Fruit fly (Drosophila melanogaster) whole organism, embryonic: Measurements from ENCODE around the gene CG34462.

Experiments
- Awh ChIP-seq: fragments of 200-800 bp; sonication (Bioruptor generic); IDR thresholded peaks from 2 replicates; pipeline ENCODE4, ENCODE4 v1.3.6; 2022; ENCODE audit warnings: missing biosample characterization, missing genetic modification characterization
- Blimp-1 ChIP-seq: fragments of 200-800 bp; sonication (Bioruptor generic); optimal IDR thresholded peaks from 3 replicates; lab custom pipeline; 2018; ENCODE audit warnings: missing biosample characterization, missing genetic modification characterization, mild to moderate bottlenecking, moderate library complexity, missing genetic modification reagents
- BtbVII ChIP-seq: fragments of 200-800 bp; sonication (Bioruptor generic); optimal IDR thresholded peaks from 3 replicates; lab custom pipeline; 2017; ENCODE audit warnings: missing biosample characterization, mild to moderate bottlenecking, missing genetic modification characterization
- C15 ChIP-seq: fragments of 200-800 bp; sonication (Bioruptor generic); IDR thresholded peaks from 3 replicates; pipeline ENCODE4 v1.3.6; 2022; ENCODE audit warnings: missing biosample characterization, missing genetic modification characterization
- CG10979 ChIP-seq: fragments of 200-800 bp; sonication (Bioruptor generic); optimal IDR thresholded peaks from 2 replicates; lab custom pipeline; 2018; ENCODE audit warnings: missing biosample characterization, mild to moderate bottlenecking, missing genetic modification characterization, moderate library complexity
- CG11696 ChIP-seq: fragments of 200-800 bp; sonication (Bioruptor generic); IDR thresholded peaks from 2 replicates; pipeline ENCODE4 v1.3.6; 2022; ENCODE audit warnings: missing biosample characterization, missing genetic modification characterization
- CG15696 ChIP-seq: fragments of 200-800 bp; sonication (Bioruptor generic); optimal IDR thresholded peaks from 2 replicates; lab custom pipeline; 2019; ENCODE audit warnings: missing biosample characterization, mild to moderate bottlenecking, missing genetic modification characterization, moderate library complexity
- CG16813 ChIP-seq: fragments of 200-800 bp; sonication (Bioruptor generic); IDR thresholded peaks from 3 replicates; pipeline ENCODE4 v1.3.6; 2022; ENCODE audit warnings: missing biosample characterization, missing genetic modification characterization; ENCODE audit not compliant: partially characterized antibody
- CG18619 ChIP-seq: fragments of 200-800 bp; sonication (Bioruptor generic); optimal IDR thresholded peaks from 3 replicates; lab custom pipeline; 2017; ENCODE audit warnings: missing biosample characterization, mild to moderate bottlenecking, missing genetic modification characterization
- CG2202 ChIP-seq: fragments of 200-800 bp; sonication (Bioruptor generic); optimal IDR thresholded peaks from 2 replicates; lab custom pipeline; 2018; ENCODE audit warnings: missing biosample characterization, mild to moderate bottlenecking, missing genetic modification characterization
- CG2889 ChIP-seq: fragments of 200-800 bp; sonication (Bioruptor generic); IDR thresholded peaks from 3 replicates; pipeline ENCODE4 v1.3.6; 2022; ENCODE audit warnings: missing biosample characterization, missing genetic modification characterization
- CG31441 ChIP-seq: fragments of 200-800 bp; sonication (Bioruptor generic); IDR thresholded peaks from 2 replicates; pipeline ENCODE4 v1.3.6; 2022; ENCODE audit warnings: missing biosample characterization, missing genetic modification characterization
- CG32772 ChIP-seq: fragments of 200-800 bp; sonication (Bioruptor generic); IDR thresholded peaks from 2 replicates; pipeline ENCODE4 v1.3.6; 2022; ENCODE audit warnings: missing biosample characterization, missing genetic modification characterization
- CG3407 ChIP-seq: fragments of 200-800 bp; sonication (Bioruptor generic); optimal IDR thresholded peaks from 2 replicates; lab custom pipeline; 2018; ENCODE audit warnings: missing biosample characterization, mild to moderate bottlenecking, missing genetic modification characterization
- CG7357 ChIP-seq: fragments of 200-800 bp; sonication (Bioruptor generic); IDR thresholded peaks from 3 replicates; pipeline ENCODE4 v1.3.6; 2022; ENCODE audit warnings: missing biosample characterization, missing genetic modification characterization
- CG7963 ChIP-seq: fragments of 200-800 bp; sonication (Bioruptor generic); IDR thresholded peaks from 3 replicates; pipeline ENCODE4 v1.3.6; 2022; ENCODE audit warnings: missing biosample characterization, missing genetic modification characterization; ENCODE audit not compliant: partially characterized antibody
- CG8089 ChIP-seq: fragments of 200-800 bp; sonication (Bioruptor generic); optimal IDR thresholded peaks from 3 replicates; lab custom pipeline; 2016; ENCODE audit warnings: missing biosample characterization, missing genetic modification characterization
- CG8281 ChIP-seq: fragments of 200-800 bp; sonication (Bioruptor generic); optimal IDR thresholded peaks from 2 replicates; lab custom pipeline; 2018; ENCODE audit warnings: missing biosample characterization, mild to moderate bottlenecking, missing genetic modification characterization, moderate library complexity
- CG8924 ChIP-seq: fragments of 200-800 bp; optimal IDR thresholded peaks from 3 replicates; lab custom pipeline; 2019; ENCODE audit warnings: missing biosample characterization, mild to moderate bottlenecking, missing genetic modification characterization, moderate library complexity
- CG9437 ChIP-seq: fragments of 200-800 bp; sonication (Bioruptor generic); optimal IDR thresholded peaks from 2 replicates; lab custom pipeline; 2018; ENCODE audit warnings: missing biosample characterization, mild to moderate bottlenecking, missing genetic modification characterization
- D19A ChIP-seq: fragments of 200-800 bp; optimal IDR thresholded peaks from 3 replicates; lab custom pipeline; 2019; ENCODE audit warnings: missing biosample characterization, mild to moderate bottlenecking, missing genetic modification characterization, moderate library complexity
- Deaf1 ChIP-seq: fragments of 200-800 bp; optimal IDR thresholded peaks from 3 replicates; lab custom pipeline; 2019; ENCODE audit warnings: missing biosample characterization, mild to moderate bottlenecking, missing genetic modification characterization, moderate library complexity
- Dip2 ChIP-seq: fragments of 200-800 bp; sonication (Bioruptor generic); IDR thresholded peaks from 2 replicates; pipeline ENCODE4 v1.3.6; 2022; ENCODE audit warnings: missing biosample characterization, missing genetic modification characterization
- Fer3 ChIP-seq: fragments of 200-800 bp; sonication (Bioruptor generic); optimal IDR thresholded peaks from 2 replicates; lab custom pipeline; 2018; ENCODE audit warnings: missing biosample characterization, mild to moderate bottlenecking, missing genetic modification characterization, moderate library complexity
- HLH4C ChIP-seq: fragments of 200-800 bp; sonication (Bioruptor generic); IDR thresholded peaks from 3 replicates; pipeline ENCODE4 v1.3.6; 2022; ENCODE audit warnings: missing biosample characterization, missing genetic modification characterization; ENCODE audit not compliant: partially characterized antibody
- Jarid2 ChIP-seq: fragments of 200-800 bp; sonication (Bioruptor generic); optimal IDR thresholded peaks from 3 replicates; lab custom pipeline; 2017; ENCODE audit warnings: mild to moderate bottlenecking, missing biosample characterization, missing genetic modification reagents, missing genetic modification characterization
- MBD-R2 ChIP-seq: fragments of 200-800 bp; sonication (Bioruptor generic); IDR thresholded peaks from 2 replicates; pipeline ENCODE4 v1.3.6; 2022; ENCODE audit warnings: missing biosample characterization, missing genetic modification characterization
- Med ChIP-seq: fragments of 200-800 bp; sonication (Bioruptor generic); peaks from one replicate; lab custom pipeline; 2016; ENCODE audit warnings: missing biosample characterization, missing genetic modification characterization, mild to moderate bottlenecking, inconsistent platforms, moderate library complexity
- Meics ChIP-seq: fragments of 200-800 bp; sonication (Bioruptor generic); optimal IDR thresholded peaks from 2 replicates; lab custom pipeline; 2017; ENCODE audit warnings: missing biosample characterization, mild to moderate bottlenecking, missing genetic modification characterization
- NC2β ChIP-seq: fragments of 200-800 bp; sonication (Bioruptor generic); optimal IDR thresholded peaks from 2 replicates; lab custom pipeline; 2016; ENCODE audit warnings: missing biosample characterization, missing genetic modification characterization
- Ptx1 ChIP-seq: fragments of 200-800 bp; sonication (Bioruptor generic); IDR thresholded peaks from 2 replicates; pipeline ENCODE4 v1.3.6; 2022; ENCODE audit warnings: missing biosample characterization, missing genetic modification characterization
- Ravus ChIP-seq: fragments of 200-800 bp; sonication (Bioruptor generic); IDR thresholded peaks from 2 replicates; pipeline ENCODE4 v1.3.6; 2022; ENCODE audit warnings: missing biosample characterization, missing genetic modification characterization
- Six4 ChIP-seq: fragments of 200-800 bp; sonication (Bioruptor generic); optimal IDR thresholded peaks from 2 replicates; lab custom pipeline; 2016; ENCODE audit warnings: missing biosample characterization, missing genetic modification characterization
- Sox100B ChIP-seq: fragments of 200-800 bp; sonication (Bioruptor generic); optimal IDR thresholded peaks from 3 replicates; lab custom pipeline; 2018; ENCODE audit warnings: missing biosample characterization, mild to moderate bottlenecking, missing genetic modification characterization
- bcd ChIP-seq: fragments of 200-800 bp; sonication (Bioruptor generic); optimal IDR thresholded peaks from 2 replicates; lab custom pipeline; 2017; ENCODE audit warnings: missing biosample characterization, mild to moderate bottlenecking, missing genetic modification characterization
- crp ChIP-seq, 2 experiments: fragments of 200-800 bp; sonication (Bioruptor generic); optimal IDR thresholded peaks; 2 replicates in 1 of 2; 3 replicates in 1 of 2; lab custom pipeline; 2017; ENCODE audit warnings: missing biosample characterization in 2 of 2, missing genetic modification characterization in 2 of 2, mild to moderate bottlenecking in 1 of 2, moderate library complexity in 1 of 2
- dimm ChIP-seq: fragments of 200-800 bp; sonication (Bioruptor generic); IDR thresholded peaks from 2 replicates; pipeline ENCODE4 v1.3.6; 2022; ENCODE audit warnings: missing biosample characterization, missing genetic modification characterization
- dmrt11E ChIP-seq: fragments of 200-800 bp; sonication (Bioruptor generic); optimal IDR thresholded peaks from 3 replicates; lab custom pipeline; 2018; ENCODE audit warnings: missing biosample characterization, mild to moderate bottlenecking, missing genetic modification characterization, moderate library complexity
- esg ChIP-seq: fragments of 200-800 bp; sonication (Bioruptor generic); conservative IDR thresholded peaks from 2 replicates; pipeline ENCODE4 v1.3.6; 2022; ENCODE audit warnings: missing biosample characterization, missing genetic modification characterization
- gce ChIP-seq: fragments of 200-800 bp; sonication (Bioruptor generic); IDR thresholded peaks from 3 replicates; pipeline ENCODE4 v1.3.6; 2022; ENCODE audit warnings: missing biosample characterization, missing genetic modification characterization
- gfzf ChIP-seq: fragments of 200-800 bp; sonication (Bioruptor generic); optimal IDR thresholded peaks from 2 replicates; lab custom pipeline; 2016; ENCODE audit warnings: missing biosample characterization, mild to moderate bottlenecking, missing genetic modification characterization, moderate library complexity
- gt ChIP-seq: fragments of 200-800 bp; sonication (Bioruptor generic); IDR thresholded peaks from 2 replicates; pipeline ENCODE4 v1.3.6; 2022; ENCODE audit warnings: missing biosample characterization, missing genetic modification characterization
- hth ChIP-seq: fragments of >200 bp; optimal IDR thresholded peaks from 2 replicates; lab custom pipeline; 2017; ENCODE audit warnings: inconsistent platforms
- inv ChIP-seq: fragments of 200-800 bp; sonication (Bioruptor generic); IDR thresholded peaks from 2 replicates; pipeline ENCODE4 v1.3.6; 2022; ENCODE audit warnings: missing biosample characterization, missing genetic modification characterization; ENCODE audit not compliant: partially characterized antibody
- jigr1 ChIP-seq: fragments of 200-800 bp; sonication (Bioruptor generic); IDR thresholded peaks from 3 replicates; pipeline ENCODE4 v1.3.6; 2022; ENCODE audit warnings: missing biosample characterization, missing genetic modification characterization
- jumu ChIP-seq: fragments of 200-800 bp; sonication (Bioruptor generic); optimal IDR thresholded peaks from 3 replicates; lab custom pipeline; 2016; ENCODE audit warnings: missing biosample characterization, missing genetic modification characterization
- nerfin-1 ChIP-seq: fragments of 200-800 bp; sonication (Bioruptor generic); optimal IDR thresholded peaks from 3 replicates; lab custom pipeline; 2019; ENCODE audit warnings: missing biosample characterization, mild to moderate bottlenecking, missing genetic modification characterization, moderate library complexity
- seq ChIP-seq: fragments of 200-800 bp; sonication (Bioruptor generic); IDR thresholded peaks from 2 replicates; pipeline ENCODE4 v1.3.6; 2022; ENCODE audit warnings: missing biosample characterization, missing genetic modification characterization
- sim ChIP-seq: fragments of 200-800 bp; sonication (Bioruptor generic); IDR thresholded peaks from 2 replicates; pipeline ENCODE4 v1.3.6; 2022; ENCODE audit warnings: missing biosample characterization, missing genetic modification characterization
- sna ChIP-seq: fragments of 200-800 bp; sonication (Bioruptor generic); IDR thresholded peaks from 2 replicates; pipeline ENCODE4 v1.3.6; 2022; ENCODE audit warnings: missing biosample characterization, missing genetic modification characterization; ENCODE audit not compliant: partially characterized antibody
- tio ChIP-seq: fragments of 200-800 bp; sonication (Bioruptor generic); optimal IDR thresholded peaks from 2 replicates; lab custom pipeline; 2017; ENCODE audit warnings: missing biosample characterization, missing genetic modification characterization, inconsistent platforms
- unpg ChIP-seq: fragments of 200-800 bp; sonication (Bioruptor generic); optimal IDR thresholded peaks from 3 replicates; lab custom pipeline; 2018; ENCODE audit warnings: missing biosample characterization, mild to moderate bottlenecking, missing genetic modification characterization, moderate library complexity

The CG34462 gene

DNA sequence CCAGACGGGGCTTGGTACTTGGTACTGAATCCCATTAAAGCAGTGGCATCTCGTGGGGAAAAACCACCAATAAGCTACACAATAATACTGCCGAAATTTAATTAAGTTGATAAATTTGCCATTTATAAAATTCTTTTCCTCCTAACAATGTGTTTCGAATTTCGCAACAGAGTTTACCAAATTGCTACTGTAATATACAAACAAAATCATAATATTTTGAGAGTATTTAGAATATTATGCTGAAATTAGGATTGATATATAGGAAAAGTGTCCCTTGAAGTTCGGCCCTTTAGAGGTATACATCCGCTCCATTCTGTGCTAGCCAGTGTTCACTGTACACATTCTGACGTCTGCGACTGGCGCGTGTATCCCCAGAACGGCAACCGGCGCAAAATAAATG lies 43.7 kb upstream of the CG34462 start (continued):
- TF ChIP-seq Sox100B (GFP tag; lab: Kevin White, UChicago) (no peak), BtbVII (GFP tag; lab: Kevin White, UChicago) (no peak), Jarid2 (GFP tag; lab: Kevin White, UChicago) (no peak), CG31441 (GFP tag; lab: Robert Waterston, UW) (no peak), C15 (no peak), Six4 (no peak), Ravus (GFP tag; lab: Robert Waterston, UW) (no peak), CG8089 (GFP tag; lab: Kevin White, UChicago) (no peak), seq (GFP tag; lab: Robert Waterston, UW) (no peak), jigr1 (GFP tag; lab: Robert Waterston, UW) (no peak), jumu (GFP tag; lab: Kevin White, UChicago) (no peak), Awh (GFP tag; lab: Robert Waterston, UW) (no peak), CG16813 (no peak), unpg (GFP tag; lab: Kevin White, UChicago) (no peak), CG10979 (no peak), CG11696 (no peak), sim (GFP tag; lab: Robert Waterston, UW) (no peak), Ptx1 (GFP tag; lab: Robert Waterston, UW) (0 out of 2 replicates have a peak, but pooled peaks have one; percentile 33), Dip2 (GFP tag; lab: Robert Waterston, UW) (no peak), Fer3 (tag; lab: Kevin White, UChicago) (peak; percentile 17), CG9437 (no peak), gfzf (no peak), CG2889 (GFP tag; lab: Robert Waterston, UW) (no peak), CG2202 (tag; lab: Kevin White, UChicago) (no peak), dmrt11E (tag; lab: Kevin White, UChicago) (no peak), CG7963 (no peak), crp (GFP tag; optimal IDR thresholded peaks at IDR 0.05; lab: Kevin White, UChicago) (no peak), CG7357 (no peak), Meics (GFP tag; lab: Kevin White, UChicago) (peak; percentile 33), bcd (GFP tag; lab: Kevin White, UChicago) (peak; percentile 26), CG18619 (GFP tag; lab: Kevin White, UChicago) (no peak), sna (GFP tag; lab: Robert Waterston, UW) (no peak), tio (GFP tag; lab: Kevin White, UChicago) (no peak), esg (GFP tag; lab: Robert Waterston, UW) (no peak), CG8924 (tag; lab: Kevin White, UChicago) (no peak), Deaf1 (tag; lab: Kevin White, UChicago) (no peak), nerfin-1 (no peak), Med (GFP tag; lab: Kevin White, UChicago) (peak; percentile 82), Blimp-1 (GFP tag; lab: Kevin White, UChicago) (no peak), gt (GFP tag; lab: Robert Waterston, UW) (no peak), dimm (GFP tag; lab: Robert Waterston, UW) (no peak), MBD-R2 (GFP tag; lab: Robert Waterston, UW) (no peak), CG15696 (tag; lab: Kevin White, UChicago) (no peak), CG32772 (GFP tag; lab: Robert Waterston, UW) (no peak), hth (lab: Kevin White, UChicago) (no peak), HLH4C (GFP tag; lab: Robert Waterston, UW) (no peak), D19A (tag; lab: Kevin White, UChicago) (no peak), CG8281 (tag; lab: Kevin White, UChicago) (no peak), NC2β (no peak), CG3407 (GFP tag; lab: Kevin White, UChicago) (no peak), inv (GFP tag; lab: Robert Waterston, UW) (no peak), gce (GFP tag; lab: Robert Waterston, UW) (no peak)
